Fruit fly (Drosophila melanogaster) whole organism, embryonic: ENCODE measurements around the gene Lztr1.

Experiments used
- CG10654 ChIP-seq: fragments of 200-800 bp; sonication (Bioruptor generic); optimal IDR thresholded peaks from 2 replicates; lab custom pipeline; 2016; ENCODE audit warnings: missing biosample characterization, missing genetic modification characterization
- CG12236 ChIP-seq: fragments of 200-800 bp; sonication (Bioruptor generic); optimal IDR thresholded peaks from 2 replicates; lab custom pipeline; 2016; ENCODE audit warnings: missing biosample characterization, missing genetic modification characterization
- CG12299 ChIP-seq: fragments of 200-800 bp; sonication (Bioruptor generic); optimal IDR thresholded peaks from 2 replicates; lab custom pipeline; 2018; ENCODE audit warnings: missing biosample characterization, mild to moderate bottlenecking, missing genetic modification characterization
- CG1233 ChIP-seq: fragments of 200-800 bp; sonication (Bioruptor generic); optimal IDR thresholded peaks from 4 replicates; lab custom pipeline; 2018; ENCODE audit warnings: missing biosample characterization, mild to moderate bottlenecking, missing genetic modification characterization
- CG14014 ChIP-seq: fragments of 200-800 bp; sonication (Bioruptor generic); IDR thresholded peaks from 2 replicates; pipeline ENCODE4 v1.3.6; 2022; ENCODE audit warnings: missing biosample characterization, missing genetic modification characterization
- CG14050 ChIP-seq: fragments of 200-800 bp; sonication (Bioruptor generic); IDR thresholded peaks from 3 replicates; pipeline ENCODE4 v1.3.6; 2022; ENCODE audit warnings: missing biosample characterization, missing genetic modification characterization
- CG15073 ChIP-seq: fragments of 200-800 bp; sonication (Bioruptor generic); optimal IDR thresholded peaks from 2 replicates; lab custom pipeline; 2016; ENCODE audit warnings: missing biosample characterization, missing genetic modification characterization
- CG16815 ChIP-seq: fragments of 200-800 bp; sonication (Bioruptor generic); optimal IDR thresholded peaks from 3 replicates; lab custom pipeline; 2017; ENCODE audit warnings: missing biosample characterization, mild to moderate bottlenecking, missing genetic modification characterization
- CG1832 ChIP-seq: fragments of 200-800 bp; sonication (Bioruptor generic); optimal IDR thresholded peaks from 2 replicates; lab custom pipeline; 2017; ENCODE audit warnings: missing biosample characterization, mild to moderate bottlenecking, missing genetic modification characterization, inconsistent platforms
- CG18619 ChIP-seq: fragments of 200-800 bp; sonication (Bioruptor generic); optimal IDR thresholded peaks from 3 replicates; lab custom pipeline; 2017; ENCODE audit warnings: missing biosample characterization, mild to moderate bottlenecking, missing genetic modification characterization
- CG3065 ChIP-seq: fragments of 200-800 bp; sonication (Bioruptor generic); optimal IDR thresholded peaks from 2 replicates; lab custom pipeline; 2016; ENCODE audit warnings: missing biosample characterization, missing genetic modification characterization
- CG31441 ChIP-seq: fragments of 200-800 bp; sonication (Bioruptor generic); IDR thresholded peaks from 2 replicates; pipeline ENCODE4 v1.3.6; 2022; ENCODE audit warnings: missing biosample characterization, missing genetic modification characterization
- CG4360 ChIP-seq: fragments of 200-800 bp; sonication (Bioruptor generic); IDR thresholded peaks from 2 replicates; pipeline ENCODE4 v1.3.6; 2022; ENCODE audit warnings: missing biosample characterization, missing genetic modification characterization
- CG4707 ChIP-seq: fragments of 200-800 bp; sonication (Bioruptor generic); optimal IDR thresholded peaks from 2 replicates; lab custom pipeline; 2018; ENCODE audit warnings: missing biosample characterization, mild to moderate bottlenecking, missing genetic modification characterization, moderate library complexity
- CG9797 ChIP-seq: fragments of 200-800 bp; sonication (Bioruptor generic); optimal IDR thresholded peaks from 3 replicates; lab custom pipeline; 2018; ENCODE audit warnings: missing biosample characterization, mild to moderate bottlenecking, missing genetic modification characterization
- CHES-1-like ChIP-seq: fragments of 200-800 bp; sonication (Bioruptor generic); optimal IDR thresholded peaks from 2 replicates; lab custom pipeline; 2016; ENCODE audit warnings: missing biosample characterization, missing genetic modification characterization
- Camta ChIP-seq: fragments of 200-800 bp; sonication (Bioruptor generic); optimal IDR thresholded peaks from 2 replicates; lab custom pipeline; 2016; ENCODE audit warnings: missing biosample characterization, missing genetic modification characterization
- Dll ChIP-seq: fragments of 200-800 bp; sonication (Bioruptor generic); IDR thresholded peaks from 4 replicates; pipeline ENCODE4 v1.3.6; 2022; ENCODE audit warnings: missing biosample characterization, missing genetic modification characterization; ENCODE audit not compliant: partially characterized antibody
- E2f1 ChIP-seq: fragments of 200-800 bp; sonication (Bioruptor generic); IDR thresholded peaks from 2 replicates; pipeline ENCODE4 v1.3.6; 2022; ENCODE audit warnings: missing biosample characterization, missing genetic modification characterization
- H15 ChIP-seq: fragments of 200-800 bp; sonication (Bioruptor generic); IDR thresholded peaks from 3 replicates; pipeline ENCODE4 v1.3.6; 2022; ENCODE audit warnings: missing biosample characterization, missing genetic modification characterization
- HLH54F ChIP-seq: fragments of 200-800 bp; sonication (Bioruptor generic); optimal IDR thresholded peaks from 3 replicates; lab custom pipeline; 2016; ENCODE audit warnings: missing biosample characterization, missing genetic modification characterization
- Hey ChIP-seq: fragments of 200-800 bp; sonication (Bioruptor generic); optimal IDR thresholded peaks from 3 replicates; lab custom pipeline; 2018; ENCODE audit warnings: missing biosample characterization, mild to moderate bottlenecking, missing genetic modification characterization
- Lpt ChIP-seq: fragments of >200 bp; optimal IDR thresholded peaks from 2 replicates; lab custom pipeline; 2018; ENCODE audit warnings: missing biosample characterization, missing genetic modification characterization
- MBD-R2 ChIP-seq: fragments of 200-800 bp; sonication (Bioruptor generic); IDR thresholded peaks from 2 replicates; pipeline ENCODE4 v1.3.6; 2022; ENCODE audit warnings: missing biosample characterization, missing genetic modification characterization
- Nf-YC ChIP-seq: fragments of 200-800 bp; optimal IDR thresholded peaks from 3 replicates; lab custom pipeline; 2019; ENCODE audit warnings: missing biosample characterization, mild to moderate bottlenecking, missing genetic modification characterization, moderate library complexity
- ab ChIP-seq: fragments of 200-800 bp; sonication (Bioruptor generic); optimal IDR thresholded peaks from 2 replicates; lab custom pipeline; 2016; ENCODE audit warnings: missing biosample characterization, missing genetic modification characterization
- ash1 ChIP-seq: fragments of 200-800 bp; sonication (Bioruptor generic); optimal IDR thresholded peaks from 2 replicates; lab custom pipeline; 2018; ENCODE audit warnings: missing biosample characterization, mild to moderate bottlenecking, missing genetic modification characterization
- ato ChIP-seq: fragments of 200-800 bp; sonication (Bioruptor generic); IDR thresholded peaks from 2 replicates; pipeline ENCODE4 v1.3.6; 2022; ENCODE audit warnings: missing biosample characterization, missing genetic modification characterization; ENCODE audit not compliant: partially characterized antibody
- bbx ChIP-seq: fragments of 200-800 bp; sonication (Bioruptor generic); IDR thresholded peaks from 2 replicates; pipeline ENCODE4 v1.3.6; 2022; ENCODE audit warnings: missing biosample characterization, missing genetic modification characterization; ENCODE audit not compliant: partially characterized antibody
- chif ChIP-seq, 2 experiments: fragments of 200-800 bp; sonication (Bioruptor generic); optimal IDR thresholded peaks; 3 replicates each; lab custom pipeline; 2016; ENCODE audit warnings: missing biosample characterization in 2 of 2, missing genetic modification characterization in 2 of 2
- crc ChIP-seq: fragments of 200-800 bp; sonication (Bioruptor generic); optimal IDR thresholded peaks from 2 replicates; lab custom pipeline; 2016; ENCODE audit warnings: missing biosample characterization, missing genetic modification characterization
- dati ChIP-seq: fragments of 200-800 bp; sonication (Bioruptor generic); IDR thresholded peaks from 2 replicates; pipeline ENCODE4 v1.3.6; 2022; ENCODE audit warnings: missing biosample characterization, missing genetic modification characterization
- hbn ChIP-seq: fragments of 200-800 bp; sonication (Bioruptor generic); IDR thresholded peaks from 2 replicates; pipeline ENCODE4 v1.3.6; 2022; ENCODE audit warnings: missing biosample characterization, missing genetic modification characterization; ENCODE audit not compliant: partially characterized antibody
- her ChIP-seq: fragments of 200-800 bp; sonication (Bioruptor generic); optimal IDR thresholded peaks from 2 replicates; lab custom pipeline; 2016; ENCODE audit warnings: missing biosample characterization, missing genetic modification characterization
- lab ChIP-seq: fragments of 200-800 bp; sonication (Bioruptor generic); optimal IDR thresholded peaks from 3 replicates; lab custom pipeline; 2017; ENCODE audit warnings: missing biosample characterization, missing genetic modification characterization, mild to moderate bottlenecking, moderate library complexity, missing genetic modification reagents
- nerfin-2 ChIP-seq: fragments of 200-800 bp; sonication (Bioruptor generic); IDR thresholded peaks from 2 replicates; pipeline ENCODE4 v1.3.6; 2022; ENCODE audit warnings: missing biosample characterization, missing genetic modification characterization; ENCODE audit not compliant: partially characterized antibody
- peb ChIP-seq: fragments of 200-800 bp; sonication (Bioruptor generic); IDR thresholded peaks from 2 replicates; pipeline ENCODE4 v1.3.6; 2022; ENCODE audit warnings: missing biosample characterization, missing genetic modification characterization
- pho ChIP-seq: fragments of 200-800 bp; sonication (Bioruptor generic); optimal IDR thresholded peaks from 2 replicates; lab custom pipeline; 2016; ENCODE audit warnings: missing biosample characterization, missing genetic modification characterization
- phol ChIP-seq: fragments of 200-800 bp; sonication (Bioruptor generic); optimal IDR thresholded peaks from 3 replicates; lab custom pipeline; 2018; ENCODE audit warnings: missing biosample characterization, mild to moderate bottlenecking, missing genetic modification characterization, moderate library complexity
- pnt ChIP-seq: fragments of 200-800 bp; sonication (Bioruptor generic); optimal IDR thresholded peaks from 3 replicates; lab custom pipeline; 2016; ENCODE audit warnings: missing biosample characterization, missing genetic modification characterization
- schlank ChIP-seq: fragments of 200-800 bp; sonication (Bioruptor generic); optimal IDR thresholded peaks from 2 replicates; lab custom pipeline; 2018; ENCODE audit warnings: missing biosample characterization, mild to moderate bottlenecking, missing genetic modification characterization
- seq ChIP-seq: fragments of 200-800 bp; sonication (Bioruptor generic); IDR thresholded peaks from 2 replicates; pipeline ENCODE4 v1.3.6; 2022; ENCODE audit warnings: missing biosample characterization, missing genetic modification characterization
- shn ChIP-seq: fragments of 200-800 bp; sonication (Bioruptor generic); optimal IDR thresholded peaks from 3 replicates; lab custom pipeline; 2016; ENCODE audit warnings: missing biosample characterization, missing genetic modification characterization
- stc ChIP-seq: fragments of 200-800 bp; sonication (Bioruptor generic); IDR thresholded peaks from 2 replicates; pipeline ENCODE4 v1.3.6; 2022; ENCODE audit warnings: missing biosample characterization, missing genetic modification characterization
- tap ChIP-seq: fragments of 200-800 bp; optimal IDR thresholded peaks from 3 replicates; lab custom pipeline; 2019; ENCODE audit warnings: missing biosample characterization, mild to moderate bottlenecking, missing genetic modification characterization, moderate library complexity
- tgo ChIP-seq: fragments of 200-800 bp; sonication (Bioruptor generic); IDR thresholded peaks from 3 replicates; pipeline ENCODE4 v1.3.6; 2022; ENCODE audit warnings: missing biosample characterization, missing genetic modification characterization
- tio ChIP-seq: fragments of 200-800 bp; sonication (Bioruptor generic); optimal IDR thresholded peaks from 2 replicates; lab custom pipeline; 2017; ENCODE audit warnings: missing biosample characterization, missing genetic modification characterization, inconsistent platforms
- toy ChIP-seq: fragments of 200-800 bp; sonication (Bioruptor generic); IDR thresholded peaks from 2 replicates; pipeline ENCODE4 v1.3.6; 2022; ENCODE audit warnings: missing biosample characterization, missing genetic modification characterization
- twi ChIP-seq: fragments of 200-800 bp; optimal IDR thresholded peaks from 2 replicates; lab custom pipeline; 2019; ENCODE audit warnings: missing biosample characterization, mild to moderate bottlenecking, missing genetic modification characterization, moderate library complexity
- unc-4 ChIP-seq: fragments of 200-800 bp; sonication (Bioruptor generic); IDR thresholded peaks from 2 replicates; pipeline ENCODE4 v1.3.6; 2022; ENCODE audit warnings: missing biosample characterization, missing genetic modification characterization; ENCODE audit not compliant: partially characterized antibody
- unpg ChIP-seq: fragments of 200-800 bp; sonication (Bioruptor generic); optimal IDR thresholded peaks from 3 replicates; lab custom pipeline; 2018; ENCODE audit warnings: missing biosample characterization, mild to moderate bottlenecking, missing genetic modification characterization, moderate library complexity
- vfl ChIP-seq: fragments of 200-800 bp; sonication (Bioruptor generic); optimal IDR thresholded peaks from 2 replicates; lab custom pipeline; 2016; ENCODE audit warnings: missing biosample characterization, missing genetic modification characterization
- wor ChIP-seq: fragments of 200-800 bp; sonication (Bioruptor generic); IDR thresholded peaks from 2 replicates; pipeline ENCODE4 v1.3.6; 2022; ENCODE audit warnings: missing biosample characterization, missing genetic modification characterization

The Lztr1 gene

dm6 chrX:873739-874138 is 53.6 kb downstream of the Lztr1 start (continued):
- TF ChIP-seq hbn (GFP tag; lab: Robert Waterston, UW) (no peak), pnt (peak; percentile 43), MBD-R2 (GFP tag; lab: Robert Waterston, UW) (no peak), Hey (tag; lab: Kevin White, UChicago) (no peak), CG12236 (no peak), chif (GFP tag; optimal IDR thresholded peaks at IDR 0.05; lab: Kevin White, UChicago) (peak in 1 of 2 experiments; percentile 9), CG18619 (GFP tag; lab: Kevin White, UChicago) (no peak), CG15073 (no peak), dati (GFP tag; lab: Robert Waterston, UW) (no peak), lab (GFP tag; lab: Kevin White, UChicago) (peak; percentile 36), E2f1 (no peak), Dll (GFP tag; lab: Robert Waterston, UW) (no peak), Lpt (GFP tag; lab: Kevin White, UChicago) (no peak), CG14050 (GFP tag; lab: Robert Waterston, UW) (no peak), CG10654 (no peak), pho (GFP tag; lab: Kevin White, UChicago) (no peak), CHES-1-like (GFP tag; lab: Kevin White, UChicago) (no peak), HLH54F (GFP tag; lab: Kevin White, UChicago) (peak; percentile 1), unc-4 (no peak), CG12299 (tag; lab: Kevin White, UChicago) (no peak), CG3065 (GFP tag; lab: Kevin White, UChicago) (no peak), CG1233 (GFP tag; lab: Kevin White, UChicago) (no peak), Camta (GFP tag; lab: Kevin White, UChicago) (no peak), stc (GFP tag; lab: Robert Waterston, UW) (no peak), H15 (GFP tag; lab: Robert Waterston, UW) (no peak), her (GFP tag; lab: Kevin White, UChicago) (no peak), seq (GFP tag; lab: Robert Waterston, UW) (no peak), CG16815 (no peak), twi (tag; lab: Kevin White, UChicago) (no peak), Nf-YC (tag; lab: Kevin White, UChicago) (no peak), bbx (GFP tag; lab: Robert Waterston, UW) (no peak), vfl (GFP tag; lab: Kevin White, UChicago) (no peak), toy (GFP tag; lab: Robert Waterston, UW) (no peak), phol (tag; lab: Kevin White, UChicago) (peak; percentile 35), CG9797 (no peak), CG1832 (GFP tag; lab: Kevin White, UChicago) (no peak), crc (GFP tag; lab: Kevin White, UChicago) (no peak), nerfin-2 (GFP tag; lab: Robert Waterston, UW) (no peak), CG4707 (no peak), CG31441 (GFP tag; lab: Robert Waterston, UW) (0 out of 2 replicates have a peak, but pooled peaks have one; percentile 30), tgo (GFP tag; lab: Robert Waterston, UW) (no peak), shn (GFP tag; lab: Kevin White, UChicago) (no peak), CG4360 (GFP tag; lab: Robert Waterston, UW) (no peak), ab (GFP tag; lab: Kevin White, UChicago) (no peak), tap (tag; lab: Kevin White, UChicago) (no peak), wor (no peak), schlank (tag; lab: Kevin White, UChicago) (no peak), peb (GFP tag; lab: Robert Waterston, UW) (no peak), unpg (GFP tag; lab: Kevin White, UChicago) (peak; percentile 29), ash1 (GFP tag; lab: Kevin White, UChicago) (no peak), ato (GFP tag; lab: Robert Waterston, UW) (no peak), CG14014 (GFP tag; lab: Robert Waterston, UW) (no peak), tio (no peak)
